Fruit fly (Drosophila melanogaster) whole organism, wandering third instar larva: ENCODE results near the gene att-ORFB.

Source experiments
- Abd-B ChIP-seq: fragments of >200 bp; optimal IDR thresholded peaks from 2 replicates; lab custom pipeline; 2017; ENCODE audit warnings: missing biosample characterization, missing genetic modification characterization
- CG32264 ChIP-seq: fragments of 200-800 bp; sonication (Bioruptor generic); optimal IDR thresholded peaks from 2 replicates; lab custom pipeline; 2016; ENCODE audit warnings: missing biosample characterization, missing genetic modification characterization
- CG9705 ChIP-seq: fragments of 200-800 bp; sonication (Bioruptor generic); optimal IDR thresholded peaks from 2 replicates; lab custom pipeline; 2018; ENCODE audit warnings: missing biosample characterization, mild to moderate bottlenecking, missing genetic modification characterization
- CrebA ChIP-seq: fragments of 200-800 bp; sonication (Bioruptor generic); optimal IDR thresholded peaks from 2 replicates; lab custom pipeline; 2016; ENCODE audit warnings: missing biosample characterization, mild to moderate bottlenecking, missing genetic modification characterization, borderline replicate concordance
- Dfd ChIP-seq: fragments of >200 bp; optimal IDR thresholded peaks from 2 replicates; lab custom pipeline; 2017; ENCODE audit warnings: missing biosample characterization, missing genetic modification characterization
- Dif ChIP-seq: fragments of 200-275, 200-300 bp; sonication (Bioruptor generic); optimal IDR thresholded peaks from 2 replicates; lab custom pipeline; 2018; ENCODE audit warnings: missing biosample characterization, missing genetic modification characterization; ENCODE audit not compliant: partially characterized antibody
- GATAd ChIP-seq: sonication (Bioruptor generic); optimal IDR thresholded peaks from 2 replicates; lab custom pipeline; 2016; ENCODE audit warnings: missing biosample characterization, missing genetic modification characterization
- HLH106 ChIP-seq: fragments of 200-800 bp; optimal IDR thresholded peaks from 3 replicates; lab custom pipeline; 2019; ENCODE audit warnings: missing biosample characterization, mild to moderate bottlenecking, missing genetic modification characterization, moderate library complexity
- Hnf4 ChIP-seq: fragments of 200-800 bp; sonication (Bioruptor generic); optimal IDR thresholded peaks from 2 replicates; lab custom pipeline; 2016; ENCODE audit warnings: missing biosample characterization, mild to moderate bottlenecking, missing genetic modification characterization
- Hr78 ChIP-seq: fragments of >200 bp; optimal IDR thresholded peaks from 2 replicates; lab custom pipeline; 2017; ENCODE audit warnings: missing biosample characterization, missing genetic modification characterization
- Hr83 ChIP-seq: fragments of 200-300 bp; sonication (Bioruptor generic); optimal IDR thresholded peaks from 2 replicates; lab custom pipeline; 2016; ENCODE audit warnings: missing biosample characterization, mild to moderate bottlenecking, missing genetic modification characterization, moderate library complexity; ENCODE audit not compliant: poor library complexity, severe bottlenecking
- Jra ChIP-seq: sonication (Bioruptor generic); optimal IDR thresholded peaks from 2 replicates; lab custom pipeline; 2016; ENCODE audit warnings: missing biosample characterization, missing genetic modification characterization
- Mio ChIP-seq: sonication (Bioruptor generic); optimal IDR thresholded peaks from 2 replicates; lab custom pipeline; 2016; ENCODE audit warnings: missing biosample characterization, missing genetic modification characterization
- Myc ChIP-seq: fragments of >200 bp; optimal IDR thresholded peaks from 2 replicates; lab custom pipeline; 2017
- N ChIP-seq: fragments of >200 bp; optimal IDR thresholded peaks from 2 replicates; lab custom pipeline; 2018; ENCODE audit warnings: missing biosample characterization, missing external identifiers, missing genetic modification characterization
- OdsH ChIP-seq: fragments of 200-800 bp; sonication (Bioruptor generic); optimal IDR thresholded peaks from 2 replicates; lab custom pipeline; 2016; ENCODE audit warnings: missing biosample characterization, mild to moderate bottlenecking, missing genetic modification characterization
- Rel ChIP-seq, 2 experiments: fragments of 200-800 bp; sonication (Bioruptor generic) in 1 of 2; optimal IDR thresholded peaks; 2 replicates in 1 of 2; 3 replicates in 1 of 2; lab custom pipeline; 2016 to 2019; ENCODE audit warnings: mild to moderate bottlenecking in 2 of 2, missing biosample characterization in 2 of 2, missing genetic modification characterization in 2 of 2, moderate library complexity in 1 of 2
- Sp1 ChIP-seq: fragments of 200-800 bp; sonication (Bioruptor generic); optimal IDR thresholded peaks from 3 replicates; lab custom pipeline; 2019; ENCODE audit warnings: missing biosample characterization, mild to moderate bottlenecking, missing genetic modification characterization, moderate library complexity
- Vsx2 ChIP-seq: fragments of 200-300, 225-300 bp; sonication (Bioruptor generic); optimal IDR thresholded peaks from 2 replicates; lab custom pipeline; 2018; ENCODE audit warnings: missing biosample characterization, missing genetic modification characterization; ENCODE audit not compliant: partially characterized antibody
- br ChIP-seq: fragments of 200-800 bp; sonication (Bioruptor generic); optimal IDR thresholded peaks from 2 replicates; lab custom pipeline; 2016; ENCODE audit warnings: missing biosample characterization, missing genetic modification characterization
- brk ChIP-seq: fragments of 200-800 bp; sonication (Bioruptor generic); optimal IDR thresholded peaks from 2 replicates; lab custom pipeline; 2016; ENCODE audit warnings: missing biosample characterization, mild to moderate bottlenecking, missing genetic modification characterization
- dl ChIP-seq, 2 experiments: fragments of 175-275, 200-275 bp in 1 of 2; fragments of 200-275 bp in 1 of 2; sonication (Bioruptor generic); optimal IDR thresholded peaks; lab custom pipeline; 2018; ENCODE audit warnings: mild to moderate bottlenecking in 2 of 2, missing biosample characterization in 2 of 2, missing genetic modification characterization in 2 of 2, moderate library complexity in 2 of 2; ENCODE audit not compliant: partially characterized antibody in 2 of 2, insufficient read depth in 1 of 2
- dmrt93B ChIP-seq: fragments of 200-800 bp; sonication (Bioruptor generic); optimal IDR thresholded peaks from 2 replicates; lab custom pipeline; 2018; ENCODE audit warnings: missing biosample characterization, mild to moderate bottlenecking, missing genetic modification characterization
- dsf ChIP-seq: sonication (Bioruptor generic); optimal IDR thresholded peaks from 2 replicates; lab custom pipeline; 2016; ENCODE audit warnings: missing biosample characterization, missing genetic modification characterization, borderline replicate concordance
- ey ChIP-seq: fragments of 200-800 bp; sonication (Bioruptor generic); optimal IDR thresholded peaks from 2 replicates; lab custom pipeline; 2016; ENCODE audit warnings: missing biosample characterization, missing genetic modification characterization
- foxo ChIP-seq, 2 experiments: fragments of 200-800 bp; sonication (Bioruptor generic); optimal IDR thresholded peaks; 2 replicates in 1 of 2; 3 replicates in 1 of 2; lab custom pipeline; 2016 to 2017; ENCODE audit warnings: missing biosample characterization in 2 of 2, missing genetic modification characterization in 2 of 2
- fru ChIP-seq: fragments of 200-800 bp; sonication (Bioruptor generic); optimal IDR thresholded peaks from 3 replicates; lab custom pipeline; 2016; ENCODE audit warnings: missing biosample characterization, mild to moderate bottlenecking, missing genetic modification characterization
- h ChIP-seq: fragments of 200-800 bp; sonication (Bioruptor generic); optimal IDR thresholded peaks from 3 replicates; lab custom pipeline; 2016; ENCODE audit warnings: missing biosample characterization, mild to moderate bottlenecking, missing genetic modification characterization
- jim ChIP-seq: fragments of 175-275, 200-325 bp; sonication (Bioruptor generic); optimal IDR thresholded peaks from 2 replicates; lab custom pipeline; 2016; ENCODE audit warnings: missing biosample characterization, mild to moderate bottlenecking, missing genetic modification characterization
- lola ChIP-seq: fragments of >200 bp; optimal IDR thresholded peaks from 2 replicates; lab custom pipeline; 2017; ENCODE audit warnings: missing biosample characterization, missing genetic modification characterization
- pan ChIP-seq: fragments of >200 bp; optimal IDR thresholded peaks from 2 replicates; lab custom pipeline; 2017
- psq ChIP-seq: fragments of 200-800 bp; sonication (Bioruptor generic); optimal IDR thresholded peaks from 3 replicates; lab custom pipeline; 2017; ENCODE audit warnings: missing biosample characterization, mild to moderate bottlenecking, missing genetic modification characterization, moderate library complexity
- rgr ChIP-seq: fragments of 200-800 bp; sonication (Bioruptor generic); optimal IDR thresholded peaks from 3 replicates; lab custom pipeline; 2016; ENCODE audit warnings: missing biosample characterization, mild to moderate bottlenecking, missing genetic modification characterization
- sage ChIP-seq: fragments of 200-800 bp; sonication (Bioruptor generic); optimal IDR thresholded peaks from 2 replicates; lab custom pipeline; 2016; ENCODE audit warnings: missing biosample characterization, mild to moderate bottlenecking, missing genetic modification characterization
- sv ChIP-seq: fragments of 200-800 bp; sonication (Bioruptor generic); optimal IDR thresholded peaks from 3 replicates; lab custom pipeline; 2016; ENCODE audit warnings: missing biosample characterization, missing genetic modification characterization
- tai ChIP-seq: sonication (Bioruptor generic); optimal IDR thresholded peaks from 2 replicates; lab custom pipeline; 2016; ENCODE audit warnings: missing biosample characterization, missing genetic modification characterization
- usp ChIP-seq: fragments of >200 bp; optimal IDR thresholded peaks from 2 replicates; lab custom pipeline; 2017; ENCODE audit warnings: missing biosample characterization, missing genetic modification characterization
- woc ChIP-seq: sonication (Bioruptor generic); optimal IDR thresholded peaks from 2 replicates; lab custom pipeline; 2016; ENCODE audit warnings: missing biosample characterization, mild to moderate bottlenecking, missing genetic modification characterization

The att-ORFB gene

DNA sequence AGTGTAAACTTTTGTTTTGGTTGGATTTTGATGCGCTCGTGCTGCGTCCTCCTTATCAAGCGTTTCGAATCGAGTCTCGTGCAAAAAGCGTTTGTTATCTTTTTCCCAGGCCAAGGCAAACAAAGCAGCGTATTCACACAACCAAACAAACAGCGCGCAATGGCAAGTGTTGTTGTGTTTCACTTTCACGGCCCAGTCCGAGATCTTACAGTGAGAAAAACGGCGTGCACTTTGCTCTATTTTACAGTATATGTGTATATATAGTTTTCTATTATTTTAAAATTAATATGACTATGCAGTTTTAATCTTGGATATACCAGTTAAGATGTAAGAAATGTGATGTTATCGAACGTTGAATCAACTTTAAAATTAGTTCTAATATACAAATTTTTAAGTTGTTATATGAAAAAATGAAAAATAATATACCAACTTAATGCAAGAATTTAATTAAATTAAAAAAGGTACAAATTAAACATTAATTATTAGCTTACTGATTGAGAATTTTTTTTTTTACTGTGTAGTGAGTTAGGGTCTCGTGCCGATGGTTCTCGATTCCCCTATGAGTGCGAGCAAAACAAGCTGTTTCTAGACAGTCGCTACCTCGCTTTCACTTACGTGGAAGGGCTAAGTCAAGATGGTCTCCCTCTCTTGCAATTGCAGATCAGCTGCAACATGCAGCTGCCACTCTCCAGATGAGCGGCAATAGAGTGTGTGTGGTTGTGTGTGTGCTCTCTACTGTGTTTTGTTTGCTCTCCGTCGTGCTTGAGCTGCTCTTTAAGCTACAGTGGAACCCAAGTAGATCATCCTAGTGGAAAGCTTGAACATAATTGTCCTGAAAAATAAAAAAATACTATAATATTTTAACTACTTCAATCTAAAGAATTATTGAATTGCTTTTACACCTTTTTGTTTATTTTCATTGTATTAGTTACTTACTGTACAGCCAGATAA lies 40.3 kb upstream of the att-ORFB start (continued):
- TF ChIP-seq pan (lab: Kevin White, UChicago) (no peak), psq (GFP tag; lab: Kevin White, UChicago) (peak; percentile 82)
- TF ChIP-seq, all 38 proteins: peak for 22

DNA sequence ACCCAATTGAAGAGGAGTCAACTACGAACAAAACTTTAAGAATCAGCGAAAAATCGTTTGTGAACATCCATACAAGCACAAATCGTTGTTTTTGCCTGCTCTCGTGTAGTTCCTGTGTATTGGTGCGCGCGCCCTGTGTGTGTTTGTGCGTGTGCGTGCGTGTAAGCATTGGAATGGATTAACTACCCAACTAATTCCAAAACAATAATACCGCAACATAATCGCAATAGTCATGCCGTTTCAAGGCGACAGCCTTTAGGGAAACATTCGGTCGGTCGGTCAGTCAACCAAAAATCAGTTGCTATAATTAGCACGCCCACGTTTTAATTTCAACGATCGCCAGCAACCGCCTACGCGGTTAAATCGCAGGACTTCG lies 39.3 kb upstream of the att-ORFB start:
- no peak for TF ChIP-seq Hnf4 (GFP tag; lab: Kevin White, UChicago)
- TF ChIP-seq N (GFP tag; lab: Kevin White, UChicago) = no peak
- no peak for TF ChIP-seq CG9705
- no peak for TF ChIP-seq dl (GFP tag; optimal IDR thresholded peaks at IDR 0.05; lab: Kevin White, UChicago; ENCODE audit: insufficient read depth in 1 of 2, partially characterized antibody in 2 of 2)
- TF ChIP-seq lola = no peak
- no peak for TF ChIP-seq fru
- no peak for TF ChIP-seq OdsH
- TF ChIP-seq Rel (GFP tag; optimal IDR thresholded peaks at IDR 0.05; lab: Kevin White, UChicago) = no peak
- TF ChIP-seq Rel (tag; optimal IDR thresholded peaks at IDR 0.05; lab: Kevin White, UChicago) = no peak
- no peak for TF ChIP-seq brk (GFP tag; lab: Kevin White, UChicago)
- TF ChIP-seq tai (GFP tag; lab: Kevin White, UChicago) = no peak
- TF ChIP-seq, all 38 proteins: peak for 0

DNA sequence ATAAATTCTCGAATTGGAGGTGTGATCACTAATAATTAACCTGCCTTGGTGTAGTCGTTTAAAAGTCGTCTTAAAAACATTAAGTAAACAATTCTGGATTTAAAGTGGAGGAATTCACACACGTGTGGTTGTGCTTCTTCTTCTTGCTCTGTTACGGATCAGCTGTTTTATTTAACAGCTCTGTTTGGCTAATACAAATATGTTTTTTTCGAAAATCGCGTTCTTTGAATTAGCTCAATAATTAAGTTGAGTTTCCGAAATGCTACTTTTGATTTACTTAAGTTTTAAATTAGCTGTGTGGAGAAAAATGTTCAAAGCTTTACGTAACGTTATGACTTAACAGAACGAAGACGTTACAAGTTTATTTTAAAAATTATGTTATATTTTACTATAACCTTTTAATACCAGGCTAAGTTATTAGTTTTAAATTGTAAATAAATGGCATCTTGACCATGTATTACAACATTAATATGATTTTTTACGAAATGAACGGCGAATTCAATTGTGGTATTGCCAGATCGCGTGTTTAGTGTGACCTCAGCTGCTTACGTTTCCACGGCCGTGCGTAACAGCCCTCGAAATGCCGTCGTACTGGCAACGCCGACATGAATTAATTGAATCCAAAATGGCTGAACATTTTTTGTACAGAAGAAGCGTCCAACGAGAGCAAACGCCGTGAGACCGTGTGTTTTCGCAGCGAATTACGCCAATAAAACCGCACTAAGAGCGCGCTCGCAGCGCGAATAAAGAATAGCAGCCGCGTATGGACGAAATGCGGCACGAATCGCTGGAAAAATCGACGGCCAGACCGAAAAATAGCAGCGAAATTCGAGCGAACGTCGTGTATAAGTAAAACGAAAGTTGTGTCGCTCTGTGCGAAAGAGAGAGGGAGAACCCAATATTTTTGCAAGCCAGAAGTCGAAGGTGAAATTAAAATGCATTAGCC lies 38.6 kb upstream of the att-ORFB start, which contains the start of the genes Pus1 and bon:
Gene Pus1 (minus strand): TSS at position 155 of the 946 bp plus-strand sequence.
Gene bon (plus strand): TSS at position 623 of the 946 bp plus-strand sequence.
- TF ChIP-seq dmrt93B (GFP tag; lab: Kevin White, UChicago) (no peak), usp (no peak), Abd-B (GFP tag; lab: Kevin White, UChicago) (no peak), GATAd (GFP tag; lab: Kevin White, UChicago) (no peak), Dfd (GFP tag; lab: Kevin White, UChicago) (no peak), Hr83 (GFP tag; lab: Kevin White, UChicago) (peak; percentile 39), Hr78 (GFP tag; lab: Kevin White, UChicago) (no peak), jim (no peak), fru (peak; percentile 1), Jra (GFP tag; lab: Kevin White, UChicago) (peak; percentile 12), sv (GFP tag; lab: Kevin White, UChicago) (no peak), Mio (GFP tag; lab: Kevin White, UChicago) (no peak), lola (no peak), psq (GFP tag; lab: Kevin White, UChicago) (peak; percentile 40), sage (GFP tag; lab: Kevin White, UChicago) (peak; percentile 46), dsf (no peak), HLH106 (tag; lab: Kevin White, UChicago) (peak; percentile 5), Sp1 (peak; percentile 15), foxo (GFP tag; optimal IDR thresholded peaks at IDR 0.05; lab: Kevin White, UChicago) (peak in 1 of 2 experiments; percentile 59), OdsH (no peak), Dif (peak; percentile 29), br (GFP tag; lab: Kevin White, UChicago) (no peak), Vsx2 (GFP tag; lab: Kevin White, UChicago) (peak; percentile 89), pan (lab: Kevin White, UChicago) (no peak), Myc (lab: Kevin White, UChicago) (peak; percentile 24), Rel (GFP tag; optimal IDR thresholded peaks at IDR 0.05; lab: Kevin White, UChicago) (no peak), Rel (tag; optimal IDR thresholded peaks at IDR 0.05; lab: Kevin White, UChicago) (peak; percentile 61), tai (GFP tag; lab: Kevin White, UChicago) (no peak), CrebA (no peak), ey (GFP tag; lab: Kevin White, UChicago) (no peak), CG32264 (GFP tag; lab: Kevin White, UChicago) (no peak), dl (GFP tag; optimal IDR thresholded peaks at IDR 0.05; lab: Kevin White, UChicago; ENCODE audit: insufficient read depth in 1 of 2, partially characterized antibody in 2 of 2) (no peak), brk (GFP tag; lab: Kevin White, UChicago) (peak; percentile 62), Hnf4 (GFP tag; lab: Kevin White, UChicago) (peak; percentile 6), h (GFP tag; lab: Kevin White, UChicago) (peak; percentile 36), rgr (GFP tag; lab: Kevin White, UChicago) (peak; percentile 30), N (GFP tag; lab: Kevin White, UChicago) (no peak), woc (GFP tag; lab: Kevin White, UChicago) (no peak), CG9705 (no peak)
- TF ChIP-seq, all 38 proteins: peak for 16
